Fruit fly (Drosophila melanogaster) whole organism, embryonic: ENCODE results near the gene aux.
A peak's percentile ranks its signal among the peaks of the same experiment; 100 is the strongest.

ENCODE experiments used
- CG10431 ChIP-seq: fragments of 200-800 bp; sonication (Bioruptor generic); optimal IDR thresholded peaks from 3 replicates; lab custom pipeline; 2018; ENCODE audit warnings: missing biosample characterization, mild to moderate bottlenecking, missing genetic modification characterization
- CG10979 ChIP-seq: fragments of 200-800 bp; sonication (Bioruptor generic); optimal IDR thresholded peaks from 2 replicates; lab custom pipeline; 2018; ENCODE audit warnings: missing biosample characterization, mild to moderate bottlenecking, missing genetic modification characterization, moderate library complexity
- CG12391 ChIP-seq: fragments of 200-800 bp; sonication (Bioruptor generic); optimal IDR thresholded peaks from 3 replicates; lab custom pipeline; 2018; ENCODE audit warnings: missing biosample characterization, mild to moderate bottlenecking, missing genetic modification characterization, moderate library complexity
- CG13894 ChIP-seq: fragments of 200-800 bp; sonication (Bioruptor generic); optimal IDR thresholded peaks from 3 replicates; lab custom pipeline; 2018; ENCODE audit warnings: missing biosample characterization, mild to moderate bottlenecking, missing genetic modification characterization, moderate library complexity
- CG15011 ChIP-seq: fragments of 200-800 bp; sonication (Bioruptor generic); optimal IDR thresholded peaks from 3 replicates; lab custom pipeline; 2018; ENCODE audit warnings: missing biosample characterization, mild to moderate bottlenecking, missing genetic modification characterization
- CG15601 ChIP-seq: fragments of 200-800 bp; sonication (Bioruptor generic); optimal IDR thresholded peaks from 3 replicates; lab custom pipeline; 2019; ENCODE audit warnings: missing biosample characterization, mild to moderate bottlenecking, missing genetic modification characterization, moderate library complexity
- CG16813 ChIP-seq: fragments of 200-800 bp; sonication (Bioruptor generic); IDR thresholded peaks from 3 replicates; pipeline ENCODE4 v1.3.6; 2022; ENCODE audit warnings: missing biosample characterization, missing genetic modification characterization; ENCODE audit not compliant: partially characterized antibody
- CG2120 ChIP-seq: fragments of 200-800 bp; sonication (Bioruptor generic); optimal IDR thresholded peaks from 3 replicates; lab custom pipeline; 2016; ENCODE audit warnings: missing biosample characterization, missing genetic modification characterization
- CG2889 ChIP-seq: fragments of 200-800 bp; sonication (Bioruptor generic); IDR thresholded peaks from 3 replicates; pipeline ENCODE4 v1.3.6; 2022; ENCODE audit warnings: missing biosample characterization, missing genetic modification characterization
- CG3847 ChIP-seq: fragments of 200-800 bp; sonication (Bioruptor generic); IDR thresholded peaks from 2 replicates; pipeline ENCODE4 v1.3.6; 2022; ENCODE audit warnings: missing biosample characterization, missing genetic modification characterization
- CG6175 ChIP-seq: fragments of 200-800 bp; sonication (Bioruptor generic); IDR thresholded peaks from 3 replicates; pipeline ENCODE4 v1.3.6; 2022; ENCODE audit warnings: missing biosample characterization, missing genetic modification characterization
- CG7271 ChIP-seq: fragments of 200-800 bp; sonication (Bioruptor generic); optimal IDR thresholded peaks from 2 replicates; lab custom pipeline; 2018; ENCODE audit warnings: missing biosample characterization, mild to moderate bottlenecking, missing genetic modification characterization, moderate library complexity
- CG7786 ChIP-seq: fragments of 200-800 bp; sonication (Bioruptor generic); optimal IDR thresholded peaks from 2 replicates; lab custom pipeline; 2016; ENCODE audit warnings: missing biosample characterization, missing genetic modification characterization
- CG7963 ChIP-seq: fragments of 200-800 bp; sonication (Bioruptor generic); IDR thresholded peaks from 3 replicates; pipeline ENCODE4 v1.3.6; 2022; ENCODE audit warnings: missing biosample characterization, missing genetic modification characterization; ENCODE audit not compliant: partially characterized antibody
- CG8290 ChIP-seq, 3 experiments: fragments of 200-800 bp; sonication (Bioruptor generic); optimal IDR thresholded peaks; 2 replicates each; lab custom pipeline; 2016 to 2019; ENCODE audit warnings: missing biosample characterization in 3 of 3, missing genetic modification characterization in 3 of 3, mild to moderate bottlenecking in 2 of 3, moderate library complexity in 1 of 3
- CG8359 ChIP-seq: fragments of 200-800 bp; sonication (Bioruptor generic); optimal IDR thresholded peaks from 2 replicates; lab custom pipeline; 2017; ENCODE audit warnings: missing biosample characterization, mild to moderate bottlenecking, missing genetic modification characterization, borderline replicate concordance
- CG9609 ChIP-seq: fragments of 200-800 bp; sonication (Bioruptor generic); optimal IDR thresholded peaks from 3 replicates; lab custom pipeline; 2016; ENCODE audit warnings: missing biosample characterization, missing genetic modification characterization
- CG9727 ChIP-seq: fragments of 200-800 bp; sonication (Bioruptor generic); optimal IDR thresholded peaks from 3 replicates; lab custom pipeline; 2017; ENCODE audit warnings: missing biosample characterization, mild to moderate bottlenecking, missing genetic modification characterization
- D ChIP-seq, 2 experiments: fragments of 200-800 bp in 1 of 2; fragments of >200 bp in 1 of 2; sonication (Bioruptor generic) in 1 of 2; optimal IDR thresholded peaks; 2 replicates in 1 of 2; 3 replicates in 1 of 2; lab custom pipeline; 2017; ENCODE audit warnings: mild to moderate bottlenecking in 1 of 2, missing biosample characterization in 1 of 2, missing genetic modification characterization in 1 of 2, missing genetic modification reagents in 1 of 2
- D19A ChIP-seq: fragments of 200-800 bp; optimal IDR thresholded peaks from 3 replicates; lab custom pipeline; 2019; ENCODE audit warnings: missing biosample characterization, mild to moderate bottlenecking, missing genetic modification characterization, moderate library complexity
- Dip2 ChIP-seq: fragments of 200-800 bp; sonication (Bioruptor generic); IDR thresholded peaks from 2 replicates; pipeline ENCODE4 v1.3.6; 2022; ENCODE audit warnings: missing biosample characterization, missing genetic modification characterization
- Doc3 ChIP-seq: fragments of 200-800 bp; sonication (Bioruptor generic); IDR thresholded peaks from 3 replicates; pipeline ENCODE4 v1.3.6; 2022; ENCODE audit warnings: missing biosample characterization, missing genetic modification characterization; ENCODE audit not compliant: partially characterized antibody
- Dref ChIP-seq: fragments of 200-800 bp; sonication (Bioruptor generic); IDR thresholded peaks from 2 replicates; pipeline ENCODE4 v1.3.6; 2022; ENCODE audit warnings: missing biosample characterization, missing genetic modification characterization
- Drgx ChIP-seq: fragments of 200-800 bp; sonication (Bioruptor generic); IDR thresholded peaks from 2 replicates; pipeline ENCODE4 v1.3.6; 2022; ENCODE audit warnings: missing biosample characterization, missing genetic modification characterization
- Fer2 ChIP-seq: fragments of 200-800 bp; sonication (Bioruptor generic); optimal IDR thresholded peaks from 2 replicates; lab custom pipeline; 2018; ENCODE audit warnings: missing biosample characterization, mild to moderate bottlenecking, missing genetic modification characterization, moderate library complexity
- HLH54F ChIP-seq: fragments of 200-800 bp; sonication (Bioruptor generic); optimal IDR thresholded peaks from 3 replicates; lab custom pipeline; 2016; ENCODE audit warnings: missing biosample characterization, missing genetic modification characterization
- Hand ChIP-seq: fragments of 200-800 bp; sonication (Bioruptor generic); optimal IDR thresholded peaks from 2 replicates; lab custom pipeline; 2017; ENCODE audit warnings: mild to moderate bottlenecking, missing biosample characterization, missing genetic modification reagents, missing genetic modification characterization
- HmgZ ChIP-seq: fragments of 200-800 bp; sonication (Bioruptor generic); optimal IDR thresholded peaks from 2 replicates; lab custom pipeline; 2018; ENCODE audit warnings: missing biosample characterization, mild to moderate bottlenecking, missing genetic modification characterization
- Lim3 ChIP-seq: fragments of 200-800 bp; sonication (Bioruptor generic); IDR thresholded peaks from 2 replicates; pipeline ENCODE4 v1.3.6; 2022; ENCODE audit warnings: missing biosample characterization, missing genetic modification characterization
- Mad ChIP-seq: fragments of 200-800 bp; sonication (Bioruptor generic); optimal IDR thresholded peaks from 2 replicates; lab custom pipeline; 2016; ENCODE audit warnings: missing biosample characterization, missing genetic modification characterization
- Nf-YB ChIP-seq: fragments of 200-800 bp; sonication (Bioruptor generic); optimal IDR thresholded peaks from 3 replicates; lab custom pipeline; 2019; ENCODE audit warnings: missing biosample characterization, mild to moderate bottlenecking, missing genetic modification characterization, moderate library complexity
- Pdp1 ChIP-seq, 2 experiments: fragments of 200-800 bp; sonication (Bioruptor generic); optimal IDR thresholded peaks; 3 replicates each; lab custom pipeline; 2016; ENCODE audit warnings: missing biosample characterization in 2 of 2, missing genetic modification characterization in 2 of 2, mild to moderate bottlenecking in 1 of 2, moderate library complexity in 1 of 2
- Poxn ChIP-seq: fragments of 200-800 bp; sonication (Bioruptor generic); IDR thresholded peaks from 2 replicates; pipeline ENCODE4 v1.3.6; 2022; ENCODE audit warnings: missing biosample characterization, missing genetic modification characterization
- Rfx ChIP-seq: fragments of 200-800 bp; sonication (Bioruptor generic); IDR thresholded peaks from 2 replicates; pipeline ENCODE4 v1.3.6; 2022; ENCODE audit warnings: missing biosample characterization, missing genetic modification characterization
- TFAM ChIP-seq: fragments of 200-800 bp; sonication (Bioruptor generic); optimal IDR thresholded peaks from 2 replicates; lab custom pipeline; 2017; ENCODE audit warnings: missing biosample characterization, missing genetic modification characterization, inconsistent platforms
- Trl ChIP-seq, 3 experiments: fragments of >200 bp in 2 of 3; fragments of 200-800 bp in 1 of 3; sonication (Bioruptor generic) in 1 of 3; optimal IDR thresholded peaks; 2 replicates in 1 of 3; 3 replicates in 2 of 3; lab custom pipeline; 2016 to 2017; ENCODE audit warnings: missing biosample characterization in 1 of 3, missing genetic modification characterization in 1 of 3
- Xbp1 ChIP-seq: fragments of 200-800 bp; sonication (Bioruptor generic); optimal IDR thresholded peaks from 3 replicates; lab custom pipeline; 2016; ENCODE audit warnings: missing biosample characterization, mild to moderate bottlenecking, missing genetic modification characterization
- ab ChIP-seq: fragments of 200-800 bp; sonication (Bioruptor generic); optimal IDR thresholded peaks from 2 replicates; lab custom pipeline; 2016; ENCODE audit warnings: missing biosample characterization, missing genetic modification characterization
- aop ChIP-seq: fragments of 200-800 bp; sonication (Bioruptor generic); IDR thresholded peaks from 2 replicates; pipeline ENCODE4 v1.3.6; 2022; ENCODE audit warnings: missing biosample characterization, missing genetic modification characterization
- ash1 ChIP-seq: fragments of 200-800 bp; sonication (Bioruptor generic); optimal IDR thresholded peaks from 2 replicates; lab custom pipeline; 2018; ENCODE audit warnings: missing biosample characterization, mild to moderate bottlenecking, missing genetic modification characterization
- chn ChIP-seq: fragments of 200-800 bp; sonication (Bioruptor generic); optimal IDR thresholded peaks from 2 replicates; lab custom pipeline; 2016; ENCODE audit warnings: missing biosample characterization, missing genetic modification characterization
- cwo ChIP-seq: fragments of 200-800 bp; sonication (Bioruptor generic); optimal IDR thresholded peaks from 3 replicates; lab custom pipeline; 2017; ENCODE audit warnings: missing biosample characterization, missing genetic modification characterization, mild to moderate bottlenecking, moderate library complexity, missing genetic modification reagents
- dmrt11E ChIP-seq: fragments of 200-800 bp; sonication (Bioruptor generic); optimal IDR thresholded peaks from 3 replicates; lab custom pipeline; 2018; ENCODE audit warnings: missing biosample characterization, mild to moderate bottlenecking, missing genetic modification characterization, moderate library complexity
- gce ChIP-seq: fragments of 200-800 bp; sonication (Bioruptor generic); IDR thresholded peaks from 3 replicates; pipeline ENCODE4 v1.3.6; 2022; ENCODE audit warnings: missing biosample characterization, missing genetic modification characterization
- her ChIP-seq: fragments of 200-800 bp; sonication (Bioruptor generic); optimal IDR thresholded peaks from 2 replicates; lab custom pipeline; 2016; ENCODE audit warnings: missing biosample characterization, missing genetic modification characterization
- kni ChIP-seq: fragments of 200-800 bp; sonication (Bioruptor generic); optimal IDR thresholded peaks from 3 replicates; lab custom pipeline; 2017; ENCODE audit warnings: mild to moderate bottlenecking, missing biosample characterization, missing genetic modification reagents, missing genetic modification characterization
- ranshi ChIP-seq: fragments of 200-800 bp; sonication (Bioruptor generic); IDR thresholded peaks from 2 replicates; pipeline ENCODE4 v1.3.6; 2022; ENCODE audit warnings: missing biosample characterization, missing genetic modification characterization
- ttk ChIP-seq: fragments of 200-800 bp; sonication (Bioruptor generic); IDR thresholded peaks from 2 replicates; pipeline ENCODE4 v2.1.2; 2022; ENCODE audit warnings: missing biosample characterization, missing genetic modification characterization
- zfh1 ChIP-seq: fragments of 200-800 bp; sonication (Bioruptor generic); IDR thresholded peaks from 3 replicates; pipeline ENCODE4 v1.3.6; 2022; ENCODE audit warnings: missing biosample characterization, missing genetic modification characterization

Gene aux

dm6 chr3R:4214038-4214437 lies 2.5 kb downstream of the aux start (continued):
- TF ChIP-seq Xbp1 (GFP tag; lab: Kevin White, UChicago) (peak; percentile 82), Doc3 (GFP tag; lab: Robert Waterston, UW) (no peak), CG7786 (peak; percentile 65), Mad (GFP tag; lab: Kevin White, UChicago) (peak; percentile 29), CG9609 (GFP tag; lab: Kevin White, UChicago) (peak; percentile 70), CG3847 (GFP tag; lab: Robert Waterston, UW) (peak; percentile 80), CG8290 (GFP tag; optimal IDR thresholded peaks at IDR 0.05; lab: Kevin White, UChicago) (no peak), CG8290 (tag; optimal IDR thresholded peaks at IDR 0.05; lab: Kevin White, UChicago) (peak in 1 of 2 experiments; percentile 95), aop (GFP tag; lab: Robert Waterston, UW) (peak; percentile 74; the same call in 1 of the 2 replicates), Pdp1 (GFP tag; optimal IDR thresholded peaks at IDR 0.05; lab: Kevin White, UChicago) (peak; percentile 71 to 73), Fer2 (no peak), CG12391 (tag; lab: Kevin White, UChicago) (no peak), CG10431 (GFP tag; lab: Kevin White, UChicago) (no peak), D19A (peak; percentile 57), CG10979 (tag; lab: Kevin White, UChicago) (peak; percentile 67), CG13894 (tag; lab: Kevin White, UChicago) (no peak), ash1 (GFP tag; lab: Kevin White, UChicago) (no peak), Dip2 (peak; percentile 39; the same call in 1 of the 2 replicates), CG6175 (GFP tag; lab: Robert Waterston, UW) (peak; percentile 83), cwo (GFP tag; lab: Kevin White, UChicago) (peak; percentile 57), HLH54F (GFP tag; lab: Kevin White, UChicago) (peak; percentile 68), chn (peak; percentile 71), ab (peak; percentile 23), Poxn (no peak), Nf-YB (GFP tag; lab: Kevin White, UChicago) (peak; percentile 22), ranshi (GFP tag; lab: Robert Waterston, UW) (peak; percentile 90), CG9727 (peak; percentile 47), CG2120 (GFP tag; lab: Kevin White, UChicago) (peak; percentile 60), CG7963 (GFP tag; lab: Robert Waterston, UW) (no peak), D (optimal IDR thresholded peaks at IDR 0.05; lab: Kevin White, UChicago) (no peak), D (GFP tag; optimal IDR thresholded peaks at IDR 0.05; lab: Kevin White, UChicago) (peak; percentile 70), CG8359 (peak; percentile 42), TFAM (GFP tag; lab: Kevin White, UChicago) (peak; percentile 14), CG15011 (GFP tag; lab: Kevin White, UChicago) (no peak), CG16813 (no peak), Hand (GFP tag; lab: Kevin White, UChicago) (no peak), Trl (optimal IDR thresholded peaks at IDR 0.05; lab: Kevin White, UChicago) (no peak), Trl (GFP tag; optimal IDR thresholded peaks at IDR 0.05; lab: Kevin White, UChicago) (peak; percentile 64), kni (GFP tag; lab: Kevin White, UChicago) (peak; percentile 48), CG7271 (tag; lab: Kevin White, UChicago) (no peak), dmrt11E (tag; lab: Kevin White, UChicago) (peak; percentile 31), Dref (GFP tag; lab: Robert Waterston, UW) (no peak), CG15601 (tag; lab: Kevin White, UChicago) (peak; percentile 29), gce (GFP tag; lab: Robert Waterston, UW) (peak; percentile 89), ttk (peak; percentile 94), her (peak; percentile 70), Lim3 (GFP tag; lab: Robert Waterston, UW) (peak; percentile 53; the same call in 1 of the 2 replicates), CG2889 (GFP tag; lab: Robert Waterston, UW) (peak; percentile 63; the same call in 1 of the 3 replicates), HmgZ (tag; lab: Kevin White, UChicago) (peak; percentile 45), Drgx (GFP tag; lab: Robert Waterston, UW) (peak; percentile 94), zfh1 (GFP tag; lab: Robert Waterston, UW) (peak; percentile 93), Rfx (peak; percentile 88)
